Worm (Caenorhabditis elegans) whole organism, early embryonic: ENCODE data around the gene T22B3.3.

Experiments
- B0310.2 ChIP-seq: sonication (generic microtip); optimal IDR thresholded peaks from 2 replicates; lab custom pipeline; 2016; ENCODE audit warnings: mild to moderate bottlenecking, missing genetic modification characterization, missing compliant biosample characterization
- F13C5.2 ChIP-seq: sonication (generic microtip); optimal IDR thresholded peaks from 2 replicates; lab custom pipeline; 2017; ENCODE audit warnings: mild to moderate bottlenecking, missing genetic modification characterization, inconsistent platforms, missing compliant biosample characterization
- aly-1 ChIP-seq: sonication (generic microtip); optimal IDR thresholded peaks from 2 replicates; lab custom pipeline; 2016; ENCODE audit warnings: missing genetic modification characterization, missing compliant biosample characterization
- ama-1 ChIP-seq: fragments of 150-350 bp; optimal IDR thresholded peaks from 2 replicates; lab custom pipeline; 2014
- ceh-13 ChIP-seq: fragments of 200-800 bp; sonication (Bioruptor generic); optimal IDR thresholded peaks from 2 replicates; lab custom pipeline; 2018; ENCODE audit warnings: mild to moderate bottlenecking, missing genetic modification characterization, missing compliant biosample characterization
- ceh-36 ChIP-seq: sonication (generic microtip); optimal IDR thresholded peaks from 2 replicates; lab custom pipeline; 2016; ENCODE audit warnings: missing genetic modification characterization, inconsistent platforms, missing compliant biosample characterization
- ets-7 ChIP-seq: sonication (generic microtip); optimal IDR thresholded peaks from 2 replicates; lab custom pipeline; 2016; ENCODE audit warnings: missing genotype, missing genetic modification characterization, missing compliant biosample characterization
- flt-1 ChIP-seq: fragments of 200-800 bp; sonication (Bioruptor generic); IDR thresholded peaks from 2 replicates; pipeline ENCODE4 v1.3.6; 2022; ENCODE audit warnings: missing genetic modification characterization, missing compliant biosample characterization
- hmbx-1 ChIP-seq: sonication (generic microtip); optimal IDR thresholded peaks from 2 replicates; lab custom pipeline; 2016; ENCODE audit warnings: mild to moderate bottlenecking, missing genetic modification characterization, missing compliant biosample characterization
- hmg-4 ChIP-seq: fragments of 200-800 bp; sonication (Bioruptor generic); optimal IDR thresholded peaks from 2 replicates; lab custom pipeline; 2018; ENCODE audit warnings: mild to moderate bottlenecking, missing genetic modification characterization, missing compliant biosample characterization
- hnd-1 ChIP-seq: sonication (generic microtip); optimal IDR thresholded peaks from 2 replicates; lab custom pipeline; 2016; ENCODE audit warnings: missing genetic modification characterization, missing compliant biosample characterization
- pes-1 ChIP-seq: fragments of 200-800 bp; sonication (Bioruptor generic); IDR thresholded peaks from 2 replicates; pipeline ENCODE4 v1.3.6; 2022; ENCODE audit warnings: missing genetic modification reagents, missing genetic modification characterization, missing compliant biosample characterization
- scrt-1 ChIP-seq: fragments of 200-800 bp; sonication (Bioruptor generic); IDR thresholded peaks from 2 replicates; pipeline ENCODE4 v1.3.6; 2022; ENCODE audit warnings: missing genetic modification characterization, missing compliant biosample characterization
- sea-1 ChIP-seq: fragments of 200-800 bp; sonication (Bioruptor generic); conservative IDR thresholded peaks from 2 replicates; pipeline ENCODE4 v1.3.6; 2022; ENCODE audit warnings: missing genetic modification characterization, missing compliant biosample characterization
- tbx-11 ChIP-seq: fragments of 200-800 bp; sonication (Bioruptor generic); IDR thresholded peaks from 2 replicates; pipeline ENCODE4 v1.3.6; 2022; ENCODE audit warnings: missing genetic modification characterization, missing compliant biosample characterization
- tbx-37 ChIP-seq: fragments of 200-800 bp; sonication (Bioruptor generic); conservative IDR thresholded peaks from 2 replicates; pipeline ENCODE4 v1.3.6; 2022; ENCODE audit warnings: missing genetic modification reagents, missing genetic modification characterization, missing compliant biosample characterization
- tra-4 ChIP-seq: sonication (generic microtip); optimal IDR thresholded peaks from 2 replicates; lab custom pipeline; 2017; ENCODE audit warnings: missing genetic modification characterization, missing compliant biosample characterization

The T22B3.3 gene

ce11 chrIV:11703685-11704296, at the start of gene T22B3.3, which contains the start of gene alg-3:
T22B3.3 (minus strand) TSS chrIV:11703785.
alg-3 (plus strand) TSS chrIV:11704246.
- TF ChIP-seq ceh-36, result no peak
- TF ChIP-seq hmbx-1 (tag; lab: Kevin White, UChicago), result no peak
- no peak for TF ChIP-seq ceh-13 (GFP tag; lab: Kevin White, UChicago)
- TF ChIP-seq pes-1 (GFP tag; lab: Robert Waterston, UW), result no peak
- no peak for TF ChIP-seq B0310.2
- no peak for TF ChIP-seq ama-1 (lab: Kevin White, UChicago)
- no peak for TF ChIP-seq tra-4 (tag; lab: Kevin White, UChicago)
- no peak for TF ChIP-seq aly-1 (tag; lab: Kevin White, UChicago)
- TF ChIP-seq ets-7 (tag; lab: Kevin White, UChicago), result no peak
- TF ChIP-seq flt-1 (GFP tag; lab: Robert Waterston, UW), result no peak
- no peak for TF ChIP-seq tbx-11 (GFP tag; lab: Robert Waterston, UW)
- no peak for TF ChIP-seq sea-1 (GFP tag; lab: Robert Waterston, UW)
- TF ChIP-seq scrt-1 (GFP tag; lab: Robert Waterston, UW), result no peak
- no peak for TF ChIP-seq hmg-4

DNA sequence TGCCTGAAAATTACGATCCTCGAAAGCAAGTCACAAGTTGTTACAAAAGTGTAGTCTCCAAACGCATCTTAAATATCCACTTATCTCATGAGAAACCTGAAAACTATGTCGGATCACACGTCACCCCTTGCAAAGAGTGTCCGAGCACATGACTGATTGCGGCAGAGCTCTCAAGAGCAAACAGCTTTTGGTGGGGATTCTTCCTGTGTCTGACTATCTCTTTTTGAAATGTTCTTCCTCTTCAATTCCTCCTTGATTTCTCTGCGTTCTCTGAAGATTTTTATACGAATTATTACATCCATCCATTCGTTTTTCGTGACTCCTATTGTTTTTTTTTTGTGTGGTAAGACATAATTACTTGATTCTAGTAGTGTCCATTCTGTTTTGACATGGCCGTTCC, 45.3 kb upstream of the T22B3.3 start, which contains the start of gene T12A7.6:
TSS of gene T12A7.6 (plus strand) at position 369 of the 400 bp plus-strand sequence.
- no peak for TF ChIP-seq hmbx-1 (tag; lab: Kevin White, UChicago)
- no peak for TF ChIP-seq scrt-1 (GFP tag; lab: Robert Waterston, UW)
- no peak for TF ChIP-seq B0310.2
- TF ChIP-seq sea-1 (GFP tag; lab: Robert Waterston, UW), result no peak
- no peak for TF ChIP-seq ama-1 (lab: Kevin White, UChicago)
- no peak for TF ChIP-seq tra-4 (tag; lab: Kevin White, UChicago)
- no peak for TF ChIP-seq hnd-1
- TF ChIP-seq tbx-11 (GFP tag; lab: Robert Waterston, UW), result no peak
- no peak for TF ChIP-seq aly-1 (tag; lab: Kevin White, UChicago)
- TF ChIP-seq hmg-4, result no peak
- no peak for TF ChIP-seq tbx-37 (GFP tag; lab: Robert Waterston, UW)
- TF ChIP-seq ceh-13 (GFP tag; lab: Kevin White, UChicago), result no peak
- no peak for TF ChIP-seq flt-1 (GFP tag; lab: Robert Waterston, UW)
- no peak for TF ChIP-seq ets-7 (tag; lab: Kevin White, UChicago)
- no peak for TF ChIP-seq pes-1 (GFP tag; lab: Robert Waterston, UW)
- TF ChIP-seq F13C5.2 (tag; lab: Kevin White, UChicago), result no peak
- no peak for TF ChIP-seq ceh-36

DNA sequence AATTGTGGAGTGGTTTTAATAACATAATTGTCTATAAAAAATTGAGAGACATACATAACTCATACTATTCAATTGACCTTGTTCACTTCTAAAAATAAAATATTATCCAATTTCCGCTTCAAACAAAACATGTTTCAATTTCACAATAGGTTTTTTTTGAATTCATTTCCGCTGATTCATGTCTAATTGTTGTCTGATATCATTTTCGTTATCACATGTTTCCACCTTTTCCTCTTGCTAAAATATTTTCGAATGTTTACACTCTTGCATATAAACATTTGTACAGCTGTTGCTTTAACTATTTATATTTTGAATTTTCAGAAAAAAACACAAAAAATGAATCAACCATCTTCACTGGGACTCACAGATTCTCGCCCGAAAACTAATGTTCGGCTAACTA, 41.8 kb upstream of the T22B3.3 start, which contains the start of gene gem-4:
TSS of gene gem-4 (plus strand) at position 301 of the 400 bp plus-strand sequence.
- TF ChIP-seq flt-1 (GFP tag; lab: Robert Waterston, UW) (no peak), pes-1 (GFP tag; lab: Robert Waterston, UW) (no peak), B0310.2 (no peak), aly-1 (tag; lab: Kevin White, UChicago) (no peak), ama-1 (lab: Kevin White, UChicago) (no peak), sea-1 (GFP tag; lab: Robert Waterston, UW) (no peak), ceh-36 (no peak), tbx-11 (GFP tag; lab: Robert Waterston, UW) (no peak), hmg-4 (no peak)

ce11 chrIV:11744287-11744686, 40.7 kb upstream of the T22B3.3 start:
- TF ChIP-seq ets-7 (tag; lab: Kevin White, UChicago) (no peak), aly-1 (tag; lab: Kevin White, UChicago) (no peak), B0310.2 (no peak), ceh-13 (GFP tag; lab: Kevin White, UChicago) (no peak), tbx-11 (GFP tag; lab: Robert Waterston, UW) (no peak), F13C5.2 (tag; lab: Kevin White, UChicago) (no peak), sea-1 (GFP tag; lab: Robert Waterston, UW) (no peak), tbx-37 (GFP tag; lab: Robert Waterston, UW) (no peak), scrt-1 (GFP tag; lab: Robert Waterston, UW) (no peak), pes-1 (GFP tag; lab: Robert Waterston, UW) (no peak), hmbx-1 (tag; lab: Kevin White, UChicago) (no peak), hmg-4 (no peak), flt-1 (GFP tag; lab: Robert Waterston, UW) (no peak), tra-4 (tag; lab: Kevin White, UChicago) (no peak), ceh-36 (no peak), hnd-1 (no peak), ama-1 (lab: Kevin White, UChicago) (no peak)

DNA sequence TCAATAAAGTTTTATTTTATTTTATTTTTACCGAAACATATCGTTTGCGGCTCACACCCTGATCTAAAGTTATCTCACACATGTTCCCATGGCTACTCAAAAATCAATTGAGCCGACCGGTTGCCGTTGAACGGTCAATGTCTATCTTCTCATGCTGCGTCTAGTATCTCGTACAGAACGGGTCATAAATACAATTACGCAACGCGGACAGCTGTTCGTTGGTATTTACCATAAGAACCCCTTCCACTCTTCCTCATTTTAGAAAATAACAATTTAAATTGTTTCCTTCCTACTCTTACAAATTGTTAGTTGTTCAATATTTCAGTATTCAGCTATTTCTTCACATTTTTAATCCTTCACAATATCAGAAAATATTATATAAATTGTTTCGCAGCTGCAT, 40.2 kb upstream of the T22B3.3 start:
- TF ChIP-seq ceh-13 (GFP tag; lab: Kevin White, UChicago) (no peak), hmg-4 (no peak), flt-1 (GFP tag; lab: Robert Waterston, UW) (no peak), tra-4 (tag; lab: Kevin White, UChicago) (no peak), tbx-37 (GFP tag; lab: Robert Waterston, UW) (no peak), pes-1 (GFP tag; lab: Robert Waterston, UW) (no peak), ets-7 (tag; lab: Kevin White, UChicago) (no peak), hmbx-1 (tag; lab: Kevin White, UChicago) (no peak), hnd-1 (no peak), B0310.2 (no peak), scrt-1 (GFP tag; lab: Robert Waterston, UW) (no peak), F13C5.2 (tag; lab: Kevin White, UChicago) (no peak), ama-1 (lab: Kevin White, UChicago) (no peak), tbx-11 (GFP tag; lab: Robert Waterston, UW) (no peak), ceh-36 (no peak), sea-1 (GFP tag; lab: Robert Waterston, UW) (no peak)

DNA sequence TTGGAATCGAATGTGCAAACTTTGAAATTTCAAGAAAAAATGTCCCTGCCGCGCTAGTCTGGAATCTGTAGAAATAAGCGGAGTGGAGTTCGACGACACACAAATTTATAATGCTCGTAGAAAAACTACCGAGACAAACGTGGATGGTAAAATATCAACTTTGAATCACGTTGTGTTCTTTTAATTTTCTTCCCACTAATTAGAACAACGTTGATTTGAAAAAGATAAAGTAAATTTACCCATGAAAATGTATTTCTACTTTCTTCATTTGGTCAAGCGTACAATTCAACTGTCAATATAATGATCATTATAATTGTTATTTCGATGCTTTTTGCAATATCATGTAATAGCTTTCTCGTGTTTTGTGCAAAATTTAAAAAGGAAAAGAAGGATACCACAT, 38.8 kb upstream of the T22B3.3 start, which contains the start of gene K01A6.5:
TSS of gene K01A6.5 (plus strand) at position 301 of the 400 bp plus-strand sequence.
- no peak for TF ChIP-seq tbx-11 (GFP tag; lab: Robert Waterston, UW)
- TF ChIP-seq tbx-37 (GFP tag; lab: Robert Waterston, UW), result no peak

ce11 chrIV:11740204-11740603, 36.6 kb upstream of the T22B3.3 start, which contains the start of gene K01A6.4:
K01A6.4 (minus strand) TSS chrIV:11740304.
- TF ChIP-seq scrt-1 (GFP tag; lab: Robert Waterston, UW) (no peak), hnd-1 (no peak), tra-4 (tag; lab: Kevin White, UChicago) (no peak), sea-1 (GFP tag; lab: Robert Waterston, UW) (no peak), flt-1 (GFP tag; lab: Robert Waterston, UW) (no peak), ceh-36 (no peak), aly-1 (tag; lab: Kevin White, UChicago) (no peak), ceh-13 (GFP tag; lab: Kevin White, UChicago) (no peak)
